Fruit fly (Drosophila melanogaster) whole organism, embryonic: ENCODE data around the gene dsx.
A peak's percentile ranks its signal among the peaks of the same experiment; 100 is the strongest.

Experiments
- Aef1 ChIP-seq: fragments of 200-800 bp; sonication (Bioruptor generic); IDR thresholded peaks from 3 replicates; pipeline ENCODE4 v1.3.6; 2022; ENCODE audit warnings: missing biosample characterization, missing genetic modification characterization
- Atf-2 ChIP-seq: fragments of 200-800 bp; sonication (Bioruptor generic); optimal IDR thresholded peaks from 2 replicates; lab custom pipeline; 2016; ENCODE audit warnings: missing biosample characterization, missing genetic modification characterization
- BEAF-32 ChIP-seq: fragments of 200-800 bp; sonication (Bioruptor generic); optimal IDR thresholded peaks from 3 replicates; lab custom pipeline; 2017; ENCODE audit warnings: missing biosample characterization, missing genetic modification characterization, mild to moderate bottlenecking, moderate library complexity, missing genetic modification reagents
- CG11093 ChIP-seq: fragments of 200-800 bp; sonication (Bioruptor generic); IDR thresholded peaks from 3 replicates; pipeline ENCODE4 v1.3.6; 2022; ENCODE audit warnings: missing biosample characterization, missing genetic modification characterization
- CG11695 ChIP-seq: fragments of 200-800 bp; sonication (Bioruptor generic); IDR thresholded peaks from 3 replicates; pipeline ENCODE4 v1.3.6; 2022; ENCODE audit warnings: missing biosample characterization, missing genetic modification characterization
- CG12391 ChIP-seq: fragments of 200-800 bp; sonication (Bioruptor generic); optimal IDR thresholded peaks from 3 replicates; lab custom pipeline; 2018; ENCODE audit warnings: missing biosample characterization, mild to moderate bottlenecking, missing genetic modification characterization, moderate library complexity
- CG14667 ChIP-seq: fragments of 200-800 bp; sonication (Bioruptor generic); IDR thresholded peaks from 2 replicates; pipeline ENCODE4 v1.3.6; 2022; ENCODE audit warnings: missing biosample characterization, missing genetic modification characterization
- CG14860 ChIP-seq: fragments of 200-800 bp; sonication (Bioruptor generic); IDR thresholded peaks from 3 replicates; pipeline ENCODE4 v1.3.6; 2022; ENCODE audit warnings: missing biosample characterization, missing genetic modification characterization; ENCODE audit not compliant: partially characterized antibody
- CG1529 ChIP-seq: fragments of 200-800 bp; sonication (Bioruptor generic); optimal IDR thresholded peaks from 3 replicates; lab custom pipeline; 2018; ENCODE audit warnings: missing biosample characterization, missing genetic modification characterization
- CG17802 ChIP-seq: fragments of 200-800 bp; sonication (Bioruptor generic); optimal IDR thresholded peaks from 2 replicates; lab custom pipeline; 2018; ENCODE audit warnings: missing biosample characterization, mild to moderate bottlenecking, missing genetic modification characterization, moderate library complexity
- CG17829 ChIP-seq: fragments of 200-800 bp; optimal IDR thresholded peaks from 2 replicates; lab custom pipeline; 2019; ENCODE audit warnings: missing biosample characterization, mild to moderate bottlenecking, missing genetic modification characterization, moderate library complexity
- CG18476 ChIP-seq: fragments of 200-800 bp; sonication (Bioruptor generic); optimal IDR thresholded peaks from 2 replicates; lab custom pipeline; 2016; ENCODE audit warnings: missing biosample characterization, mild to moderate bottlenecking, missing genetic modification characterization
- CG2116 ChIP-seq: fragments of 200-800 bp; sonication (Bioruptor generic); optimal IDR thresholded peaks from 3 replicates; lab custom pipeline; 2018; ENCODE audit warnings: missing biosample characterization, mild to moderate bottlenecking, missing genetic modification characterization
- CG31441 ChIP-seq: fragments of 200-800 bp; sonication (Bioruptor generic); IDR thresholded peaks from 2 replicates; pipeline ENCODE4 v1.3.6; 2022; ENCODE audit warnings: missing biosample characterization, missing genetic modification characterization
- CG32767 ChIP-seq: fragments of 200-800 bp; sonication (Bioruptor generic); IDR thresholded peaks from 2 replicates; pipeline ENCODE4 v1.3.6; 2022; ENCODE audit warnings: missing biosample characterization, missing genetic modification characterization
- CG33557 ChIP-seq: fragments of 200-800 bp; sonication (Bioruptor generic); optimal IDR thresholded peaks from 2 replicates; lab custom pipeline; 2019; ENCODE audit warnings: missing biosample characterization, mild to moderate bottlenecking, missing genetic modification characterization, moderate library complexity
- CG34376 ChIP-seq: fragments of 200-800 bp; sonication (Bioruptor generic); optimal IDR thresholded peaks from 2 replicates; lab custom pipeline; 2018; ENCODE audit warnings: missing biosample characterization, mild to moderate bottlenecking, missing genetic modification characterization
- CG3995 ChIP-seq: fragments of 200-800 bp; sonication (Bioruptor generic); optimal IDR thresholded peaks from 3 replicates; lab custom pipeline; 2016; ENCODE audit warnings: missing biosample characterization, missing genetic modification characterization
- CG4328 ChIP-seq: fragments of 200-800 bp; sonication (Bioruptor generic); optimal IDR thresholded peaks from 3 replicates; lab custom pipeline; 2017; ENCODE audit warnings: missing biosample characterization, missing genetic modification reagents, missing genetic modification characterization
- CG4424 ChIP-seq: fragments of 200-800 bp; sonication (Bioruptor generic); optimal IDR thresholded peaks from 3 replicates; lab custom pipeline; 2016; ENCODE audit warnings: missing biosample characterization, missing genetic modification characterization
- CG6689 ChIP-seq: fragments of 200-800 bp; sonication (Bioruptor generic); IDR thresholded peaks from 2 replicates; pipeline ENCODE4 v1.3.6; 2022; ENCODE audit warnings: missing biosample characterization, missing genetic modification characterization
- CG6791 ChIP-seq: fragments of 200-800 bp; sonication (Bioruptor generic); IDR thresholded peaks from 3 replicates; pipeline ENCODE4 v1.3.6; 2022; ENCODE audit warnings: missing biosample characterization, missing genetic modification characterization; ENCODE audit not compliant: partially characterized antibody
- CG7271 ChIP-seq: fragments of 200-800 bp; sonication (Bioruptor generic); optimal IDR thresholded peaks from 2 replicates; lab custom pipeline; 2018; ENCODE audit warnings: missing biosample characterization, mild to moderate bottlenecking, missing genetic modification characterization, moderate library complexity
- Dbx ChIP-seq: fragments of 200-800 bp; sonication (Bioruptor generic); IDR thresholded peaks from 3 replicates; pipeline ENCODE4 v1.3.6; 2022; ENCODE audit warnings: missing biosample characterization, missing genetic modification characterization
- Dfd ChIP-seq, 2 experiments: fragments of >200 bp; optimal IDR thresholded peaks; 2 replicates each; lab custom pipeline; 2017; ENCODE audit warnings: missing biosample characterization in 2 of 2, missing genetic modification characterization in 2 of 2
- Dll ChIP-seq: fragments of 200-800 bp; sonication (Bioruptor generic); IDR thresholded peaks from 4 replicates; pipeline ENCODE4 v1.3.6; 2022; ENCODE audit warnings: missing biosample characterization, missing genetic modification characterization; ENCODE audit not compliant: partially characterized antibody
- Dref ChIP-seq: fragments of 200-800 bp; sonication (Bioruptor generic); IDR thresholded peaks from 2 replicates; pipeline ENCODE4 v1.3.6; 2022; ENCODE audit warnings: missing biosample characterization, missing genetic modification characterization
- E2f2 ChIP-seq: fragments of 200-800 bp; sonication (Bioruptor generic); IDR thresholded peaks from 2 replicates; pipeline ENCODE4 v1.3.6; 2022; ENCODE audit warnings: missing biosample characterization, missing genetic modification characterization
- Jarid2 ChIP-seq: fragments of 200-800 bp; sonication (Bioruptor generic); optimal IDR thresholded peaks from 3 replicates; lab custom pipeline; 2017; ENCODE audit warnings: mild to moderate bottlenecking, missing biosample characterization, missing genetic modification reagents, missing genetic modification characterization
- MTF-1 ChIP-seq: fragments of 200-800 bp; sonication (Bioruptor generic); optimal IDR thresholded peaks from 2 replicates; lab custom pipeline; 2018; ENCODE audit warnings: missing biosample characterization, mild to moderate bottlenecking, missing genetic modification characterization, borderline replicate concordance
- Myb ChIP-seq: fragments of 200-800 bp; sonication (Bioruptor generic); optimal IDR thresholded peaks from 2 replicates; lab custom pipeline; 2016; ENCODE audit warnings: missing biosample characterization, missing genetic modification characterization
- Nf-YC ChIP-seq: fragments of 200-800 bp; optimal IDR thresholded peaks from 3 replicates; lab custom pipeline; 2019; ENCODE audit warnings: missing biosample characterization, mild to moderate bottlenecking, missing genetic modification characterization, moderate library complexity
- Side ChIP-seq: fragments of 200-800 bp; sonication (Bioruptor generic); optimal IDR thresholded peaks from 2 replicates; lab custom pipeline; 2016; ENCODE audit warnings: missing biosample characterization, missing genetic modification characterization
- Sox100B ChIP-seq: fragments of 200-800 bp; sonication (Bioruptor generic); optimal IDR thresholded peaks from 3 replicates; lab custom pipeline; 2018; ENCODE audit warnings: missing biosample characterization, mild to moderate bottlenecking, missing genetic modification characterization
- Sox102F ChIP-seq: fragments of 200-800 bp; sonication (Bioruptor generic); optimal IDR thresholded peaks from 2 replicates; lab custom pipeline; 2018; ENCODE audit warnings: missing biosample characterization, mild to moderate bottlenecking, missing genetic modification characterization, moderate library complexity
- Xbp1 ChIP-seq: fragments of 200-800 bp; sonication (Bioruptor generic); optimal IDR thresholded peaks from 3 replicates; lab custom pipeline; 2016; ENCODE audit warnings: missing biosample characterization, mild to moderate bottlenecking, missing genetic modification characterization
- amos ChIP-seq: fragments of 200-800 bp; sonication (Bioruptor generic); IDR thresholded peaks from 2 replicates; pipeline ENCODE4 v1.3.6; 2022; ENCODE audit warnings: missing biosample characterization, missing genetic modification characterization; ENCODE audit not compliant: partially characterized antibody
- ato ChIP-seq: fragments of 200-800 bp; sonication (Bioruptor generic); IDR thresholded peaks from 2 replicates; pipeline ENCODE4 v1.3.6; 2022; ENCODE audit warnings: missing biosample characterization, missing genetic modification characterization; ENCODE audit not compliant: partially characterized antibody
- cad ChIP-seq: fragments of >200 bp; optimal IDR thresholded peaks from 2 replicates; lab custom pipeline; 2017; ENCODE audit warnings: missing biosample characterization, missing genetic modification characterization
- cg ChIP-seq: fragments of 200-800 bp; sonication (Bioruptor generic); optimal IDR thresholded peaks from 3 replicates; lab custom pipeline; 2019; ENCODE audit warnings: missing biosample characterization, mild to moderate bottlenecking, missing genetic modification characterization, moderate library complexity
- esg ChIP-seq: fragments of 200-800 bp; sonication (Bioruptor generic); conservative IDR thresholded peaks from 2 replicates; pipeline ENCODE4 v1.3.6; 2022; ENCODE audit warnings: missing biosample characterization, missing genetic modification characterization
- hkb ChIP-seq, 2 experiments: fragments of 200-800 bp in 1 of 2; fragments of >200 bp in 1 of 2; sonication (Bioruptor generic) in 1 of 2; IDR thresholded peaks in 1 of 2; optimal IDR thresholded peaks in 1 of 2; 2 replicates each; pipeline versions ENCODE4 v1.3.6 to Lab custom; 2017 to 2022; ENCODE audit warnings: missing biosample characterization in 1 of 2, missing genetic modification characterization in 1 of 2
- knrl ChIP-seq: fragments of 200-800 bp; sonication (Bioruptor generic); IDR thresholded peaks from 3 replicates; pipeline ENCODE4 v1.3.6; 2022; ENCODE audit warnings: missing biosample characterization, missing genetic modification characterization; ENCODE audit not compliant: partially characterized antibody
- lola ChIP-seq, 3 experiments: fragments of >200 bp in 2 of 3; fragments of 200-800 bp in 1 of 3; sonication (Bioruptor generic) in 1 of 3; optimal IDR thresholded peaks; 2 replicates each; lab custom pipeline; 2017 to 2019; ENCODE audit warnings: missing biosample characterization in 3 of 3, missing genetic modification characterization in 3 of 3, mild to moderate bottlenecking in 1 of 3, moderate library complexity in 1 of 3
- onecut ChIP-seq: fragments of 200-800 bp; sonication (Bioruptor generic); IDR thresholded peaks from 2 replicates; pipeline ENCODE4 v1.3.6; 2022; ENCODE audit warnings: missing biosample characterization, missing genetic modification characterization
- pan ChIP-seq, 4 experiments: fragments of >200 bp in 3 of 4; fragments of 200-800 bp in 1 of 4; sonication (Bioruptor generic) in 1 of 4; optimal IDR thresholded peaks in 3 of 4; IDR thresholded peaks in 1 of 4; 2 replicates each; pipeline versions ENCODE4 v1.3.6 to Lab custom; 2017 to 2022; ENCODE audit warnings: missing biosample characterization in 2 of 4, missing genetic modification characterization in 2 of 4, mixed read lengths in 1 of 4
- sr ChIP-seq: fragments of 200-800 bp; sonication (Bioruptor generic); IDR thresholded peaks from 3 replicates; pipeline ENCODE4 v1.3.6; 2022; ENCODE audit warnings: missing biosample characterization, missing genetic modification characterization
- tin ChIP-seq: fragments of 200-800 bp; sonication (Bioruptor generic); optimal IDR thresholded peaks from 3 replicates; lab custom pipeline; 2016; ENCODE audit warnings: missing biosample characterization, missing genetic modification characterization

Gene dsx

dm6 chr3R:8009080-8009620 is 41.9 kb upstream of the dsx start, which contains the start of the genes CG11052 and CG3223 (continued):
- peak; percentile 72 for TF ChIP-seq CG2116 (GFP tag; lab: Kevin White, UChicago)
- peak; percentile 16 for TF ChIP-seq CG17829
- TF ChIP-seq CG11093 = no peak
- TF ChIP-seq lola (GFP tag; optimal IDR thresholded peaks at IDR 0.05; lab: Kevin White, UChicago) = no peak
- peak; percentile 36 for TF ChIP-seq CG12391 (tag; lab: Kevin White, UChicago)
- peak; percentile 79 for TF ChIP-seq E2f2 (GFP tag; lab: Robert Waterston, UW)
- TF ChIP-seq CG1529 (GFP tag; lab: Kevin White, UChicago) = no peak
- TF ChIP-seq MTF-1 (GFP tag; lab: Kevin White, UChicago) = no peak
- TF ChIP-seq cg (GFP tag; lab: Kevin White, UChicago) = no peak
- no peak for TF ChIP-seq pan (optimal IDR thresholded peaks at IDR 0.05; lab: Kevin White, UChicago)
- peak in 1 of 2 experiments; percentile 18 for TF ChIP-seq pan (GFP tag; optimal IDR thresholded peaks at IDR 0.05 in 1 of 2, IDR thresholded peaks at IDR 0.05 in 1 of 2)
- no peak for TF ChIP-seq ato (GFP tag; lab: Robert Waterston, UW)
- TF ChIP-seq Dbx = no peak
- TF ChIP-seq CG4328 (GFP tag; lab: Kevin White, UChicago) = no peak
- TF ChIP-seq amos (GFP tag; lab: Robert Waterston, UW) = peak; percentile 58; the same call in 1 of the 2 replicates
- peak; percentile 66 for TF ChIP-seq cad
- TF ChIP-seq CG34376 = peak; percentile 5
- TF ChIP-seq Sox102F (GFP tag; lab: Kevin White, UChicago) = no peak
- TF ChIP-seq CG6791 (GFP tag; lab: Robert Waterston, UW) = 0 out of 3 replicates have a peak, but pooled peaks have one; percentile 22
- TF ChIP-seq esg (GFP tag; lab: Robert Waterston, UW) = no peak
- no peak for TF ChIP-seq CG6689 (GFP tag; lab: Robert Waterston, UW)
- no peak for TF ChIP-seq Atf-2 (GFP tag; lab: Kevin White, UChicago)
- TF ChIP-seq CG33557 = no peak
- no peak for TF ChIP-seq CG17802
- peak; percentile 40 for TF ChIP-seq Xbp1 (GFP tag; lab: Kevin White, UChicago)
- TF ChIP-seq Dll = peak; percentile 58; the same call in 1 of the 4 replicates
- no peak for TF ChIP-seq Dfd (GFP tag; optimal IDR thresholded peaks at IDR 0.05; lab: Kevin White, UChicago)
- no peak for TF ChIP-seq CG18476 (GFP tag; lab: Kevin White, UChicago)
- no peak for TF ChIP-seq Aef1 (GFP tag; lab: Robert Waterston, UW)
- TF ChIP-seq Sox100B (GFP tag; lab: Kevin White, UChicago) = no peak
- TF ChIP-seq onecut (GFP tag; lab: Robert Waterston, UW) = peak; percentile 52
- no peak for TF ChIP-seq CG11695 (GFP tag; lab: Robert Waterston, UW)
- TF ChIP-seq CG14860 (GFP tag; lab: Robert Waterston, UW) = no peak
- no peak for TF ChIP-seq sr (GFP tag; lab: Robert Waterston, UW)
- TF ChIP-seq Myb (GFP tag; lab: Kevin White, UChicago) = peak; percentile 55
- TF ChIP-seq CG7271 (tag; lab: Kevin White, UChicago) = no peak
- peak; percentile 16 for TF ChIP-seq tin (GFP tag; lab: Kevin White, UChicago)
- TF ChIP-seq hkb (optimal IDR thresholded peaks at IDR 0.05; lab: Kevin White, UChicago) = no peak
- TF ChIP-seq hkb (GFP tag; IDR thresholded peaks at IDR 0.05; lab: Robert Waterston, UW) = no peak
- TF ChIP-seq CG3995 (GFP tag; lab: Kevin White, UChicago) = peak; percentile 76
- 0 out of 3 replicates have a peak, but pooled peaks have one; percentile 22 for TF ChIP-seq knrl (GFP tag; lab: Robert Waterston, UW)
- peak; percentile 70 for TF ChIP-seq Nf-YC (tag; lab: Kevin White, UChicago)
- TF ChIP-seq CG32767 (GFP tag; lab: Robert Waterston, UW) = no peak
- no peak for TF ChIP-seq CG14667 (GFP tag; lab: Robert Waterston, UW)
- no peak for TF ChIP-seq CG31441 (GFP tag; lab: Robert Waterston, UW)
- no peak for TF ChIP-seq Jarid2 (GFP tag; lab: Kevin White, UChicago)
- TF ChIP-seq Side (GFP tag; lab: Kevin White, UChicago) = peak; percentile 24
- TF ChIP-seq CG4424 (GFP tag; lab: Kevin White, UChicago) = no peak
- peak; percentile 55 for TF ChIP-seq BEAF-32
- TF ChIP-seq Dref (GFP tag; lab: Robert Waterston, UW) = peak; percentile 68
